Fruit fly (Drosophila melanogaster) whole organism, embryonic: ENCODE measurements around the gene Nnp-1.
A peak's percentile ranks its signal among the peaks of the same experiment; 100 is the strongest.

Experiments
- Antp ChIP-seq: fragments of 200-800 bp; sonication (Bioruptor generic); optimal IDR thresholded peaks from 3 replicates; lab custom pipeline; 2016; ENCODE audit warnings: missing biosample characterization, missing genetic modification characterization
- CG11560 ChIP-seq: fragments of 200-800 bp; sonication (Bioruptor generic); IDR thresholded peaks from 3 replicates; pipeline ENCODE4 v1.3.6; 2022; ENCODE audit warnings: missing biosample characterization, missing genetic modification characterization
- CG13775 ChIP-seq: fragments of 200-800 bp; sonication (Bioruptor generic); optimal IDR thresholded peaks from 3 replicates; lab custom pipeline; 2017; ENCODE audit warnings: missing biosample characterization, mild to moderate bottlenecking, missing genetic modification characterization
- CG13894 ChIP-seq: fragments of 200-800 bp; sonication (Bioruptor generic); optimal IDR thresholded peaks from 3 replicates; lab custom pipeline; 2018; ENCODE audit warnings: missing biosample characterization, mild to moderate bottlenecking, missing genetic modification characterization, moderate library complexity
- CG14667 ChIP-seq: fragments of 200-800 bp; sonication (Bioruptor generic); IDR thresholded peaks from 2 replicates; pipeline ENCODE4 v1.3.6; 2022; ENCODE audit warnings: missing biosample characterization, missing genetic modification characterization
- CG15269 ChIP-seq: fragments of 200-800 bp; sonication (Bioruptor generic); optimal IDR thresholded peaks from 2 replicates; lab custom pipeline; 2018; ENCODE audit warnings: missing biosample characterization, mild to moderate bottlenecking, missing genetic modification characterization, moderate library complexity
- CG15514 ChIP-seq: fragments of 200-800 bp; sonication (Bioruptor generic); optimal IDR thresholded peaks from 3 replicates; lab custom pipeline; 2017; ENCODE audit warnings: missing biosample characterization, missing genetic modification characterization, mild to moderate bottlenecking, moderate library complexity, missing genetic modification reagents
- CG16863 ChIP-seq: fragments of 200-800 bp; sonication (Bioruptor generic); optimal IDR thresholded peaks from 3 replicates; lab custom pipeline; 2016; ENCODE audit warnings: missing biosample characterization, missing genetic modification characterization
- CG17359 ChIP-seq: fragments of 200-800 bp; sonication (Bioruptor generic); optimal IDR thresholded peaks from 3 replicates; lab custom pipeline; 2018; ENCODE audit warnings: missing biosample characterization, mild to moderate bottlenecking, missing genetic modification characterization, moderate library complexity
- CG2120 ChIP-seq: fragments of 200-800 bp; sonication (Bioruptor generic); optimal IDR thresholded peaks from 3 replicates; lab custom pipeline; 2016; ENCODE audit warnings: missing biosample characterization, missing genetic modification characterization
- CG2129 ChIP-seq: fragments of 200-800 bp; sonication (Bioruptor generic); IDR thresholded peaks from 2 replicates; pipeline ENCODE4 v1.3.6; 2022; ENCODE audit warnings: missing biosample characterization, missing genetic modification characterization; ENCODE audit not compliant: partially characterized antibody
- CG2678 ChIP-seq: fragments of 200-800 bp; sonication (Bioruptor generic); optimal IDR thresholded peaks from 3 replicates; lab custom pipeline; 2019; ENCODE audit warnings: missing biosample characterization, mild to moderate bottlenecking, missing genetic modification characterization, moderate library complexity
- CG30403 ChIP-seq: fragments of 200-800 bp; sonication (Bioruptor generic); optimal IDR thresholded peaks from 3 replicates; lab custom pipeline; 2016; ENCODE audit warnings: missing biosample characterization, missing genetic modification characterization
- CG3281 ChIP-seq: fragments of 200-800 bp; sonication (Bioruptor generic); optimal IDR thresholded peaks from 3 replicates; lab custom pipeline; 2017; ENCODE audit warnings: missing biosample characterization, mild to moderate bottlenecking, missing genetic modification characterization
- CG42726 ChIP-seq: fragments of 200-800 bp; sonication (Bioruptor generic); IDR thresholded peaks from 2 replicates; pipeline ENCODE4 v1.3.6; 2022; ENCODE audit warnings: missing biosample characterization, missing genetic modification characterization; ENCODE audit not compliant: partially characterized antibody
- CG4328 ChIP-seq: fragments of 200-800 bp; sonication (Bioruptor generic); optimal IDR thresholded peaks from 3 replicates; lab custom pipeline; 2017; ENCODE audit warnings: missing biosample characterization, missing genetic modification reagents, missing genetic modification characterization
- CG4820 ChIP-seq: fragments of 200-800 bp; sonication (Bioruptor generic); optimal IDR thresholded peaks from 3 replicates; lab custom pipeline; 2016; ENCODE audit warnings: missing biosample characterization, missing genetic modification characterization
- CG6254 ChIP-seq: fragments of 200-800 bp; sonication (Bioruptor generic); optimal IDR thresholded peaks from 3 replicates; lab custom pipeline; 2017; ENCODE audit warnings: mild to moderate bottlenecking, missing biosample characterization, missing genetic modification reagents, missing genetic modification characterization
- CG8089 ChIP-seq: fragments of 200-800 bp; sonication (Bioruptor generic); optimal IDR thresholded peaks from 3 replicates; lab custom pipeline; 2016; ENCODE audit warnings: missing biosample characterization, missing genetic modification characterization
- CG8944 ChIP-seq: fragments of 200-800 bp; sonication (Bioruptor generic); optimal IDR thresholded peaks from 3 replicates; lab custom pipeline; 2016; ENCODE audit warnings: missing biosample characterization, missing genetic modification characterization
- CHES-1-like ChIP-seq: fragments of 200-800 bp; sonication (Bioruptor generic); optimal IDR thresholded peaks from 2 replicates; lab custom pipeline; 2016; ENCODE audit warnings: missing biosample characterization, missing genetic modification characterization
- Deaf1 ChIP-seq: fragments of 200-800 bp; optimal IDR thresholded peaks from 3 replicates; lab custom pipeline; 2019; ENCODE audit warnings: missing biosample characterization, mild to moderate bottlenecking, missing genetic modification characterization, moderate library complexity
- Drgx ChIP-seq: fragments of 200-800 bp; sonication (Bioruptor generic); IDR thresholded peaks from 2 replicates; pipeline ENCODE4 v1.3.6; 2022; ENCODE audit warnings: missing biosample characterization, missing genetic modification characterization
- H15 ChIP-seq: fragments of 200-800 bp; sonication (Bioruptor generic); IDR thresholded peaks from 3 replicates; pipeline ENCODE4 v1.3.6; 2022; ENCODE audit warnings: missing biosample characterization, missing genetic modification characterization
- HHEX ChIP-seq: fragments of 200-800 bp; sonication (Bioruptor generic); optimal IDR thresholded peaks from 3 replicates; lab custom pipeline; 2017; ENCODE audit warnings: missing biosample characterization, mild to moderate bottlenecking, missing genetic modification characterization, missing genetic modification reagents
- Hr51 ChIP-seq, 2 experiments: fragments of 200-800 bp; sonication (Bioruptor generic); optimal IDR thresholded peaks; 2 replicates in 1 of 2; 3 replicates in 1 of 2; lab custom pipeline; 2016 to 2018; ENCODE audit warnings: missing biosample characterization in 2 of 2, missing genetic modification characterization in 2 of 2, mild to moderate bottlenecking in 1 of 2, moderate library complexity in 1 of 2
- Med ChIP-seq: fragments of 200-800 bp; sonication (Bioruptor generic); peaks from one replicate; lab custom pipeline; 2016; ENCODE audit warnings: missing biosample characterization, missing genetic modification characterization, mild to moderate bottlenecking, inconsistent platforms, moderate library complexity
- Meics ChIP-seq: fragments of 200-800 bp; sonication (Bioruptor generic); optimal IDR thresholded peaks from 2 replicates; lab custom pipeline; 2017; ENCODE audit warnings: missing biosample characterization, mild to moderate bottlenecking, missing genetic modification characterization
- NC2α ChIP-seq: fragments of 200-800 bp; sonication (Bioruptor generic); optimal IDR thresholded peaks from 2 replicates; lab custom pipeline; 2016; ENCODE audit warnings: missing biosample characterization, missing genetic modification characterization
- Pdp1 ChIP-seq, 2 experiments: fragments of 200-800 bp; sonication (Bioruptor generic); optimal IDR thresholded peaks; 3 replicates each; lab custom pipeline; 2016; ENCODE audit warnings: missing biosample characterization in 2 of 2, missing genetic modification characterization in 2 of 2, mild to moderate bottlenecking in 1 of 2, moderate library complexity in 1 of 2
- Poxn ChIP-seq: fragments of 200-800 bp; sonication (Bioruptor generic); IDR thresholded peaks from 2 replicates; pipeline ENCODE4 v1.3.6; 2022; ENCODE audit warnings: missing biosample characterization, missing genetic modification characterization
- Ravus ChIP-seq: fragments of 200-800 bp; sonication (Bioruptor generic); IDR thresholded peaks from 2 replicates; pipeline ENCODE4 v1.3.6; 2022; ENCODE audit warnings: missing biosample characterization, missing genetic modification characterization
- Rfx ChIP-seq: fragments of 200-800 bp; sonication (Bioruptor generic); IDR thresholded peaks from 2 replicates; pipeline ENCODE4 v1.3.6; 2022; ENCODE audit warnings: missing biosample characterization, missing genetic modification characterization
- Sox102F ChIP-seq: fragments of 200-800 bp; sonication (Bioruptor generic); optimal IDR thresholded peaks from 2 replicates; lab custom pipeline; 2018; ENCODE audit warnings: missing biosample characterization, mild to moderate bottlenecking, missing genetic modification characterization, moderate library complexity
- YL-1 ChIP-seq: fragments of 200-800 bp; sonication (Bioruptor generic); optimal IDR thresholded peaks from 3 replicates; lab custom pipeline; 2017; ENCODE audit warnings: missing biosample characterization, mild to moderate bottlenecking, missing genetic modification characterization
- bab2 ChIP-seq: fragments of 200-800 bp; sonication (Bioruptor generic); optimal IDR thresholded peaks from 2 replicates; lab custom pipeline; 2016; ENCODE audit warnings: missing biosample characterization, missing genetic modification characterization
- br ChIP-seq: fragments of >200 bp; optimal IDR thresholded peaks from 2 replicates; lab custom pipeline; 2017
- chif ChIP-seq, 2 experiments: fragments of 200-800 bp; sonication (Bioruptor generic); optimal IDR thresholded peaks; 3 replicates each; lab custom pipeline; 2016; ENCODE audit warnings: missing biosample characterization in 2 of 2, missing genetic modification characterization in 2 of 2
- chm ChIP-seq: fragments of 200-800 bp; sonication (Bioruptor generic); IDR thresholded peaks from 2 replicates; pipeline ENCODE4 v1.3.6; 2022; ENCODE audit warnings: missing biosample characterization, missing genetic modification characterization
- dan ChIP-seq: fragments of 200-800 bp; sonication (Bioruptor generic); IDR thresholded peaks from 2 replicates; pipeline ENCODE4 v1.3.6; 2022; ENCODE audit warnings: missing biosample characterization, missing genetic modification characterization
- dpn ChIP-seq, 2 experiments: fragments of 200-800 bp; sonication (Bioruptor generic); optimal IDR thresholded peaks; 3 replicates each; lab custom pipeline; 2016; ENCODE audit warnings: missing biosample characterization in 2 of 2, missing genetic modification characterization in 2 of 2
- gem ChIP-seq: fragments of 200-800 bp; sonication (Bioruptor generic); optimal IDR thresholded peaks from 2 replicates; lab custom pipeline; 2019; ENCODE audit warnings: missing biosample characterization, mild to moderate bottlenecking, missing genetic modification characterization, moderate library complexity
- grn ChIP-seq: fragments of 200-800 bp; sonication (Bioruptor generic); optimal IDR thresholded peaks from 3 replicates; lab custom pipeline; 2017; ENCODE audit warnings: missing biosample characterization, missing genetic modification characterization
- hkb ChIP-seq, 2 experiments: fragments of 200-800 bp in 1 of 2; fragments of >200 bp in 1 of 2; sonication (Bioruptor generic) in 1 of 2; IDR thresholded peaks in 1 of 2; optimal IDR thresholded peaks in 1 of 2; 2 replicates each; pipeline versions ENCODE4 v1.3.6 to Lab custom; 2017 to 2022; ENCODE audit warnings: missing biosample characterization in 1 of 2, missing genetic modification characterization in 1 of 2
- odd ChIP-seq: fragments of 200-800 bp; sonication (Bioruptor generic); optimal IDR thresholded peaks from 2 replicates; lab custom pipeline; 2017; ENCODE audit warnings: missing biosample characterization, mild to moderate bottlenecking, missing genetic modification characterization
- otp ChIP-seq: fragments of 200-800 bp; sonication (Bioruptor generic); IDR thresholded peaks from 3 replicates; pipeline ENCODE4, ENCODE4 v1.3.6; 2022; ENCODE audit warnings: missing biosample characterization, missing genetic modification characterization
- pnt ChIP-seq: fragments of 200-800 bp; sonication (Bioruptor generic); optimal IDR thresholded peaks from 3 replicates; lab custom pipeline; 2016; ENCODE audit warnings: missing biosample characterization, missing genetic modification characterization
- slbo ChIP-seq: fragments of 200-800 bp; sonication (Bioruptor generic); IDR thresholded peaks from 2 replicates; pipeline ENCODE4 v1.3.6; 2022; ENCODE audit warnings: missing biosample characterization, missing genetic modification characterization
- twi ChIP-seq: fragments of 200-800 bp; optimal IDR thresholded peaks from 2 replicates; lab custom pipeline; 2019; ENCODE audit warnings: missing biosample characterization, mild to moderate bottlenecking, missing genetic modification characterization, moderate library complexity
- unpg ChIP-seq: fragments of 200-800 bp; sonication (Bioruptor generic); optimal IDR thresholded peaks from 3 replicates; lab custom pipeline; 2018; ENCODE audit warnings: missing biosample characterization, mild to moderate bottlenecking, missing genetic modification characterization, moderate library complexity
- zf30C ChIP-seq: fragments of 200-800 bp; sonication (Bioruptor generic); optimal IDR thresholded peaks from 3 replicates; lab custom pipeline; 2018; ENCODE audit warnings: missing biosample characterization, mild to moderate bottlenecking, missing genetic modification characterization

Nnp-1 gene

DNA sequence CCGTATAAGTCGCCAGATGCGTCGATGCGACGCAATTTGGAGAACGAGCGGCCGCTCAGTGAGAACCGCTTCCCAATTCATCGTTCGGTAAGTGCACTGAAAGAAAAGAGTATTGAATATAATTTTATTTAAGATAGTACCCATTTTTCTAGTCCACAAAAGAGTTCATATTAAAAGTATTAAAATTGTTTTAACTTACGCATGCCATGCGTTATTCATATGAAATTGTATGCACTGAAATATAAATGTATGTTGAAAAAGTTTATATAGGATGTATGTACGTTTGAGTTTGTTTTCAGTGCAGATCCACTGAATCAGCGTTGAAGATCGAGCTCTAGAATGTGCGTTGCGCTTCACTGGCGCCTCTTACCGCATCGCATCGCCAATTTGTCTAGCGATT lies 33.6 kb upstream of the Nnp-1 start (continued):
- peak in 1 of 2 experiments; percentile 11 for TF ChIP-seq Hr51 (GFP tag; optimal IDR thresholded peaks at IDR 0.05; lab: Kevin White, UChicago)
- TF ChIP-seq Pdp1 (GFP tag; optimal IDR thresholded peaks at IDR 0.05; lab: Kevin White, UChicago): peak in 1 of 2 experiments; percentile 4
- no peak for TF ChIP-seq Antp (GFP tag; lab: Kevin White, UChicago)
- TF ChIP-seq pnt (GFP tag; lab: Kevin White, UChicago): no peak
- peak; percentile 3 for TF ChIP-seq CG15514 (GFP tag; lab: Kevin White, UChicago)
- TF ChIP-seq slbo (GFP tag; lab: Robert Waterston, UW): peak; percentile 46; the same call in 1 of the 2 replicates
- TF ChIP-seq CG42726: no peak
- TF ChIP-seq hkb (optimal IDR thresholded peaks at IDR 0.05; lab: Kevin White, UChicago): no peak
- 0 out of 2 replicates have a peak, but pooled peaks have one; percentile 11 for TF ChIP-seq hkb (GFP tag; IDR thresholded peaks at IDR 0.05; lab: Robert Waterston, UW)
- peak; percentile 11 for TF ChIP-seq CG3281 (GFP tag; lab: Kevin White, UChicago)
- no peak for TF ChIP-seq CG8944
- no peak for TF ChIP-seq NC2α (GFP tag; lab: Kevin White, UChicago)
- TF ChIP-seq CG14667 (GFP tag; lab: Robert Waterston, UW): no peak
- TF ChIP-seq Med (GFP tag; lab: Kevin White, UChicago): peak; percentile 69
- peak; percentile 43 for TF ChIP-seq gem (tag; lab: Kevin White, UChicago)
- peak; percentile 15 for TF ChIP-seq zf30C (GFP tag; lab: Kevin White, UChicago)
- no peak for TF ChIP-seq chm (GFP tag; lab: Robert Waterston, UW)
- peak; percentile 17 for TF ChIP-seq unpg (GFP tag; lab: Kevin White, UChicago)
- no peak for TF ChIP-seq odd (GFP tag; lab: Kevin White, UChicago)
- TF ChIP-seq Ravus: no peak
- no peak for TF ChIP-seq dpn (GFP tag; optimal IDR thresholded peaks at IDR 0.05; lab: Kevin White, UChicago)
- TF ChIP-seq H15 (GFP tag; lab: Robert Waterston, UW): no peak
- TF ChIP-seq grn (GFP tag; lab: Kevin White, UChicago): no peak
- no peak for TF ChIP-seq twi
- no peak for TF ChIP-seq CG17359 (tag; lab: Kevin White, UChicago)
- TF ChIP-seq CG2120 (GFP tag; lab: Kevin White, UChicago): peak; percentile 9
- peak; percentile 3 for TF ChIP-seq Meics
- TF ChIP-seq CG11560 (tag; lab: Robert Waterston, UW): no peak
- TF ChIP-seq CG2678 (tag; lab: Kevin White, UChicago): peak; percentile 22
- no peak for TF ChIP-seq YL-1 (GFP tag; lab: Kevin White, UChicago)
- no peak for TF ChIP-seq CG4328 (GFP tag; lab: Kevin White, UChicago)
- TF ChIP-seq CG8089 (GFP tag; lab: Kevin White, UChicago): no peak
- TF ChIP-seq CG6254 (GFP tag; lab: Kevin White, UChicago): no peak
- TF ChIP-seq CG13775 (GFP tag; lab: Kevin White, UChicago): peak; percentile 5
- TF ChIP-seq chif (GFP tag; optimal IDR thresholded peaks at IDR 0.05; lab: Kevin White, UChicago): no peak
- peak; percentile 18 for TF ChIP-seq CG15269 (tag; lab: Kevin White, UChicago)
- no peak for TF ChIP-seq br
- peak; percentile 64 for TF ChIP-seq Deaf1 (tag; lab: Kevin White, UChicago)
- no peak for TF ChIP-seq dan (GFP tag; lab: Robert Waterston, UW)
- TF ChIP-seq CHES-1-like (GFP tag; lab: Kevin White, UChicago): no peak
- no peak for TF ChIP-seq Poxn (GFP tag; lab: Robert Waterston, UW)
- TF ChIP-seq CG4820 (GFP tag; lab: Kevin White, UChicago): no peak
- TF ChIP-seq CG2129 (GFP tag; lab: Robert Waterston, UW): no peak
- 0 out of 2 replicates have a peak, but pooled peaks have one; percentile 12 for TF ChIP-seq Rfx (GFP tag; lab: Robert Waterston, UW)
- TF ChIP-seq Drgx (GFP tag; lab: Robert Waterston, UW): peak; percentile 28; the same call in 1 of the 2 replicates
- TF ChIP-seq CG16863 (GFP tag; lab: Kevin White, UChicago): no peak
- TF ChIP-seq otp (GFP tag; lab: Robert Waterston, UW): no peak
- TF ChIP-seq CG13894 (tag; lab: Kevin White, UChicago): no peak
- no peak for TF ChIP-seq bab2 (GFP tag; lab: Kevin White, UChicago)
- peak; percentile 16 for TF ChIP-seq Sox102F (GFP tag; lab: Kevin White, UChicago)
- TF ChIP-seq HHEX (GFP tag; lab: Kevin White, UChicago): no peak
- peak; percentile 7 for TF ChIP-seq CG30403 (GFP tag; lab: Kevin White, UChicago)
